Fruit fly (Drosophila melanogaster) whole organism, prepupa: ENCODE results near the gene CG16985.

Source experiments
- Blimp-1 ChIP-seq: fragments of 200-800 bp; sonication (Bioruptor generic); optimal IDR thresholded peaks from 3 replicates; lab custom pipeline; 2017; ENCODE audit warnings: missing biosample characterization, missing genetic modification characterization, mild to moderate bottlenecking, moderate library complexity, missing genetic modification reagents
- CG11902 ChIP-seq: fragments of 200-800 bp; sonication (Bioruptor generic); optimal IDR thresholded peaks from 3 replicates; lab custom pipeline; 2016; ENCODE audit warnings: missing biosample characterization, missing genetic modification characterization
- CG16779 ChIP-seq: fragments of 200-800 bp; sonication (Bioruptor generic); optimal IDR thresholded peaks from 3 replicates; lab custom pipeline; 2017; ENCODE audit warnings: missing biosample characterization, mild to moderate bottlenecking, missing genetic modification characterization
- CG6163 ChIP-seq: fragments of 200-800 bp; sonication (Bioruptor generic); IDR thresholded peaks from 3 replicates; pipeline ENCODE4 v1.3.6; 2022; ENCODE audit warnings: missing biosample characterization, missing genetic modification characterization
- CG6808 ChIP-seq: fragments of 200-800 bp; sonication (Bioruptor generic); optimal IDR thresholded peaks from 3 replicates; lab custom pipeline; 2017; ENCODE audit warnings: missing biosample characterization, missing genetic modification characterization, mild to moderate bottlenecking, moderate library complexity, missing genetic modification reagents
- Gug ChIP-seq: fragments of 200-800 bp; sonication (Bioruptor generic); IDR thresholded peaks from 2 replicates; pipeline ENCODE4 v1.3.6; 2022; ENCODE audit warnings: missing biosample characterization, missing genetic modification characterization
- Hr38 ChIP-seq: sonication (Bioruptor generic); optimal IDR thresholded peaks from 2 replicates; lab custom pipeline; 2016; ENCODE audit warnings: missing biosample characterization, missing genetic modification characterization
- OdsH ChIP-seq: fragments of 200-800 bp; sonication (Bioruptor generic); optimal IDR thresholded peaks from 3 replicates; lab custom pipeline; 2016; ENCODE audit warnings: missing biosample characterization, missing genetic modification characterization
- Sox102F ChIP-seq: fragments of 200-800 bp; sonication (Bioruptor generic); optimal IDR thresholded peaks from 2 replicates; lab custom pipeline; 2016; ENCODE audit warnings: missing biosample characterization, mild to moderate bottlenecking, missing genetic modification characterization
- achi ChIP-seq: fragments of 200-800 bp; sonication (Bioruptor generic); optimal IDR thresholded peaks from 3 replicates; lab custom pipeline; 2016; ENCODE audit warnings: missing biosample characterization, missing genetic modification characterization
- vri ChIP-seq: fragments of 200-800 bp; sonication (Bioruptor generic); optimal IDR thresholded peaks from 3 replicates; lab custom pipeline; 2016; ENCODE audit warnings: missing biosample characterization, mild to moderate bottlenecking, missing genetic modification characterization

DNA sequence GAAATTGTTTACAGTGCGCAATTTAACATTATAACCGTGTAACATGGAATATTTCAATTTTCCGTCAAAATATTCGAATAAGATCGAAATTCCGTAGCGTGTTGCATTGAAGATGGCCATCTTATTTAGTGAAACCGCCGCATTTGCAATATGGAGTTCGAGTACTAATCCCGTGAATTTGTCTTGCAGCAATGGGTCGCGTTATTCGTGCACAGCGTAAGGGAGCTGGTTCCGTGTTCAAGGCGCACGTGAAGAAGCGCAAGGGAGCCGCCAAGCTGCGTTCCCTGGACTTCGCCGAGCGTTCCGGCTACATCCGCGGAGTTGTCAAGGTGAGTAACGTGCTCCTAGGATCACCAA lies 11.6 kb upstream of the CG16985 start:
- no peak for TF ChIP-seq CG11902 (GFP tag; lab: Kevin White, UChicago)
- no peak for TF ChIP-seq vri (GFP tag; lab: Kevin White, UChicago)
- TF ChIP-seq Hr38 (GFP tag; lab: Kevin White, UChicago) = no peak
- no peak for TF ChIP-seq Blimp-1 (GFP tag; lab: Kevin White, UChicago)
- no peak for TF ChIP-seq Gug (GFP tag; lab: Robert Waterston, UW)
- TF ChIP-seq CG6808 (GFP tag; lab: Kevin White, UChicago) = no peak
- TF ChIP-seq achi (GFP tag; lab: Kevin White, UChicago) = no peak
- TF ChIP-seq OdsH (GFP tag; lab: Kevin White, UChicago) = no peak
- TF ChIP-seq CG16779 = no peak
- no peak for TF ChIP-seq Sox102F (GFP tag; lab: Kevin White, UChicago)
- TF ChIP-seq CG6163 (GFP tag; lab: Robert Waterston, UW) = no peak
